Worm (Caenorhabditis elegans) whole organism, late embryonic: Measurements from ENCODE around the gene prp-8.

ENCODE experiments used
- ceh-22 ChIP-seq: sonication (generic microtip); optimal IDR thresholded peaks from 2 replicates; lab custom pipeline; 2017; ENCODE audit warnings: missing biosample characterization, missing genetic modification characterization
- elt-2 ChIP-seq: sonication (generic microtip); optimal IDR thresholded peaks from 2 replicates; lab custom pipeline; 2016; ENCODE audit warnings: missing genetic modification reagents, missing genetic modification characterization, missing compliant biosample characterization
- lim-6 ChIP-seq: sonication (generic microtip); optimal IDR thresholded peaks from 2 replicates; lab custom pipeline; 2016; ENCODE audit warnings: missing genetic modification characterization, missing compliant biosample characterization
- lin-11 ChIP-seq: fragments of 200-800 bp; sonication (Bioruptor generic); optimal IDR thresholded peaks from 2 replicates; lab custom pipeline; 2018; ENCODE audit warnings: mild to moderate bottlenecking, missing genetic modification characterization, missing compliant biosample characterization
- odd-2 ChIP-seq: sonication (generic microtip); optimal IDR thresholded peaks from 2 replicates; lab custom pipeline; 2017; ENCODE audit warnings: antibody characterized with exemption, mild to moderate bottlenecking, missing genetic modification characterization, missing compliant biosample characterization
- pat-9 ChIP-seq: fragments of 200-800 bp; sonication (Bioruptor generic); optimal IDR thresholded peaks from 2 replicates; lab custom pipeline; 2018; ENCODE audit warnings: mild to moderate bottlenecking, missing genetic modification characterization, moderate library complexity, missing compliant biosample characterization
- pros-1 ChIP-seq: fragments of 150-350 bp; optimal IDR thresholded peaks from 2 replicates; lab custom pipeline; 2014; ENCODE audit warnings: missing biosample characterization, missing genetic modification reagents, missing genetic modification characterization
- tbx-2 ChIP-seq: sonication (generic microtip); optimal IDR thresholded peaks from 2 replicates; lab custom pipeline; 2016; ENCODE audit warnings: missing genetic modification characterization, missing compliant biosample characterization
- unc-86 ChIP-seq: sonication (generic microtip); optimal IDR thresholded peaks from 2 replicates; lab custom pipeline; 2016; ENCODE audit warnings: missing genetic modification characterization, missing compliant biosample characterization

ce11 chrIII:8117155-8117554, 47.0 kb upstream of the prp-8 start:
- TF ChIP-seq lin-11 (tag; lab: Kevin White, UChicago) (no peak), elt-2 (tag; lab: Kevin White, UChicago) (no peak), pros-1 (tag; lab: Kevin White, UChicago) (no peak), lim-6 (tag; lab: Kevin White, UChicago) (no peak), odd-2 (tag; lab: Kevin White, UChicago) (no peak), ceh-22 (tag; lab: Kevin White, UChicago) (no peak), pat-9 (no peak), tbx-2 (no peak), unc-86 (tag; lab: Kevin White, UChicago) (no peak)
